Worm (Caenorhabditis elegans): Measurements from ENCODE around the gene arrd-16.

The arrd-16 gene

ce11 chrIII:12484432-12484831 lies at the start of gene arrd-16:
TSS of gene arrd-16 (plus strand) at chrIII:12484732.
- TF ChIP-seq unc-62 (GFP tag; optimal IDR thresholded peaks at IDR 0.05), result no peak

- TF ChIP-seq unc-62 (GFP tag; optimal IDR thresholded peaks at IDR 0.05), result no peak
Measured at ce11 chrIII:12436215-12436614, 48.3 kb upstream of the arrd-16 start, which contains the start of gene fbxa-218. TSS of gene fbxa-218 (plus strand) at chrIII:12436515.

- no peak for TF ChIP-seq unc-62 (GFP tag; optimal IDR thresholded peaks at IDR 0.05)
Measured at ce11 chrIII:12437020-12437419, 47.5 kb upstream of the arrd-16 start.

ce11 chrIII:12439056-12439455 lies 45.5 kb upstream of the arrd-16 start:
- no peak for TF ChIP-seq unc-62 (GFP tag; optimal IDR thresholded peaks at IDR 0.05)

ce11 chrIII:12443880-12444279 lies 40.7 kb upstream of the arrd-16 start:
- no peak for TF ChIP-seq unc-62 (GFP tag; optimal IDR thresholded peaks at IDR 0.05)

- no peak for TF ChIP-seq unc-62 (GFP tag; optimal IDR thresholded peaks at IDR 0.05)
Measured at ce11 chrIII:12445223-12445622, 39.3 kb upstream of the arrd-16 start.

- TF ChIP-seq unc-62 (GFP tag; optimal IDR thresholded peaks at IDR 0.05), result no peak
Measured at ce11 chrIII:12445991-12446502, 38.5 kb upstream of the arrd-16 start, which contains the start of gene Y49E10.18. TSS of gene Y49E10.18 (minus strand) at chrIII:12446106.

- no peak for TF ChIP-seq unc-62 (GFP tag; optimal IDR thresholded peaks at IDR 0.05)
Measured at ce11 chrIII:12453315-12453714, 31.2 kb upstream of the arrd-16 start, which contains the start of gene ani-1. TSS of gene ani-1 (minus strand) at chrIII:12453375.

- no peak for TF ChIP-seq unc-62 (GFP tag; optimal IDR thresholded peaks at IDR 0.05)
Measured at ce11 chrIII:12453785-12454184, 30.7 kb upstream of the arrd-16 start.

ce11 chrIII:12455651-12456420 lies 28.7 kb upstream of the arrd-16 start:
- no peak for TF ChIP-seq unc-62 (GFP tag; optimal IDR thresholded peaks at IDR 0.05)

ce11 chrIII:12456801-12457647 lies 27.5 kb upstream of the arrd-16 start, which contains the start of the genes scav-3 and Y49E10.21:
TSS of gene scav-3 (minus strand) at chrIII:12456850.
TSS of gene Y49E10.21 (plus strand) at chrIII:12457597.
- no peak for TF ChIP-seq unc-62 (GFP tag; optimal IDR thresholded peaks at IDR 0.05)

ce11 chrIII:12458970-12459369 lies 25.6 kb upstream of the arrd-16 start:
- no peak for TF ChIP-seq unc-62 (GFP tag; optimal IDR thresholded peaks at IDR 0.05)

ce11 chrIII:12466310-12466709 lies 18.2 kb upstream of the arrd-16 start, which contains the start of gene pstk-1:
TSS of gene pstk-1 (plus strand) at chrIII:12466610.
- TF ChIP-seq unc-62 (GFP tag; optimal IDR thresholded peaks at IDR 0.05), result no peak

- no peak for TF ChIP-seq unc-62 (GFP tag; optimal IDR thresholded peaks at IDR 0.05)
Measured at ce11 chrIII:12468869-12469268, 15.7 kb upstream of the arrd-16 start, which contains the start of gene Y49E10.29. TSS of gene Y49E10.29 (plus strand) at chrIII:12469169.

- no peak for TF ChIP-seq unc-62 (GFP tag; optimal IDR thresholded peaks at IDR 0.05)
Measured at ce11 chrIII:12469800-12470199, 14.7 kb upstream of the arrd-16 start.

ce11 chrIII:12470589-12470988 lies 13.9 kb upstream of the arrd-16 start:
- TF ChIP-seq unc-62 (GFP tag; optimal IDR thresholded peaks at IDR 0.05), result no peak

All from whole organism, dauer.